Worm (Caenorhabditis elegans): ENCODE measurements around the gene klp-11.
A peak's percentile ranks its signal among the peaks of the same experiment; 100 is the strongest.

Gene klp-11

DNA sequence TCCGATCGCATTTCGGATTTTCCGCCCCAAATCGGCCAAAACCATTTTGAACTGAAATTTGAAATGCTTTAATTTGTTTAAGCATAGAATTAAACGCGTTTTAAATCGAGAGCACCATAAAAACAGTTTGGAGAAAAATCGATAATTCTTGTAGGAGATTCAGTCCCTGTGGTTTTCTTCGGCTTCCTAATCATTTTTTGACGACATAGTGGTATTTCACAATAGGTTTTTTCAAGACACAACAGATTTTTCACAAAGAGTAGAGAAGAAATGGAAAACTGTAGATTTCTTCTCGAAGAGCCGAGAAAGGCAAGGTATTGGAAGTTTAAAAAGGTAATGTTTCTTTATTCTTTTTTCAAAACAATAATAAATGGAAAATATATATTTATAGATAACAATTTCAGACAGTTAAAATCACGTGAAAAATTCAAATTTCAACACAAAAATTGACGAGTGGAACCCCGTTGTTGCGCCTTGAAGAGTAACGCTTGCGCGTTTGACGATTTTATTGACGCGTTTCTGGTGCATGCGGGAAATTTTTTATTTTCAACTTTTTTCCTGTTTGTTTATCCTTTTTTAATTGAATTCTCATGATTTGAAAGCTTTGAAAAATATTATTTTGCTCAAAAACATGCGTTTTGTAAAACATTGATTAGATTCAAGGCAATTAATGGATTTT, 18.1 kb downstream of the klp-11 start, which contains the start of gene F21D5.7 (continued):
- TF ChIP-seq elt-3 (tag; optimal IDR thresholded peaks at IDR 0.05), result peak in 2 of 6 experiments; percentile 66 to 77
- no peak for TF ChIP-seq aly-2 (tag; optimal IDR thresholded peaks at IDR 0.05)
- TF ChIP-seq mdl-1 (tag; optimal IDR thresholded peaks at IDR 0.05), result peak in 1 of 2 experiments; percentile 79
- peak; percentile 81 for TF ChIP-seq elt-2 (tag; optimal IDR thresholded peaks at IDR 0.05)
- peak; percentile 89 for TF ChIP-seq nhr-85 (tag)
- no peak for TF ChIP-seq ces-1 (GFP tag; optimal IDR thresholded peaks at IDR 0.05)
- TF ChIP-seq C34B4.2 (tag; optimal IDR thresholded peaks at IDR 0.05), result no peak
- peak; percentile 84 for TF ChIP-seq xbp-1 (tag; optimal IDR thresholded peaks at IDR 0.05)
- TF ChIP-seq egl-13 (tag; optimal IDR thresholded peaks at IDR 0.05), result peak; percentile 66
- peak; percentile 33 for TF ChIP-seq ztf-4 (tag; optimal IDR thresholded peaks at IDR 0.05)

DNA sequence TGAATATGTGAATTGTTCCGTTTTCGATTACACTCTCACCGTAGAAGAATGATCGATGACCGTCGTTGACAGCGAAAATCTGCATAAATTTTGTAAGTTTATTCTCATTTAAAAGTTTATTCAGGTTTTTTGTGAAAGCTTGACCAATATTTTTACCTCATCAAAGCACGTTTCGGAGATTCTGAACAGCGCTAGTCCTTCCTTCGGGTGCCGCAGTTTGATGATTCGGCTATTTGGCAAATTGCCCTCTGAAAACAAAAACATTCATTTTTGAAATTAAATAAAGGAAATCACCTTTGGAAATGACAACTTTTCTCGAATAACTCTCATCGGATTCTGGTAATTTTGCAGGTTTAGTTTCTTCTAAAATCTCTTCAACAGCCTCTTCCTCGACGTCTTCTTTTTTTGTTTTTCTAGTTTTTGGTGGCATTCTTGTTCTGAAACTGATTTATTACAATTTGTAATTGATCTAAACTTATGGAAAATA, 20.9 kb downstream of the klp-11 start, which contains the start of gene F21D5.6:
Gene F21D5.6, minus strand, starts transcription at position 437 of the 487 bp plus-strand sequence.
- no peak for TF ChIP-seq pax-3 (tag; optimal IDR thresholded peaks at IDR 0.05)
- TF ChIP-seq nhr-77 (tag; optimal IDR thresholded peaks at IDR 0.05), result no peak
- no peak for TF ChIP-seq mdl-1 (tag; optimal IDR thresholded peaks at IDR 0.05)

DNA sequence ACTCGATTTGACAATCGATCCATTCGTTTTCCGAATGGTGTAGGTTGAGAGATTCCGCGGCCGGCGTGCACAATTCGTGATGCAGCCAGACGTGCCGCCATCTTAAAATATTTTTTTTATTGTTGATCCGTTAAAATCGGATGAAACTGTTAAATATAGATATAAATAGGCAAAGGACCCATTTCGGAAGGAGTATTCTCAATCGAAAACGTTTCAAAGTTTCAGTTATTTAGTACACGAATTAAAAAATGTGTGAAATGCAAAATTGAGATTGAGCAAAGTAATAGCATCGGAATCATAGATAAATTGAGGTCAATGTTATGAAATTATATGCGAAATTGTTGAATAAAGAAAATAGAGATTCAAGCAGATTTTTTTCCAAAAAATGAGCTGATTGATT, 21.9 kb downstream of the klp-11 start, which contains the start of gene mrps-33:
Gene mrps-33, minus strand, starts transcription at position 101 of the 400 bp plus-strand sequence.
- TF ChIP-seq C16A3.4 (tag; optimal IDR thresholded peaks at IDR 0.05) (no peak), lin-14 (GFP tag; optimal IDR thresholded peaks at IDR 0.05) (no peak), sox-4 (tag; optimal IDR thresholded peaks at IDR 0.05) (no peak), nhr-85 (tag) (no peak), zip-4 (GFP tag; optimal IDR thresholded peaks at IDR 0.05) (no peak), nhr-237 (tag; optimal IDR thresholded peaks at IDR 0.05) (no peak), irx-1 (tag; optimal IDR thresholded peaks at IDR 0.05) (no peak), lir-3 (tag; optimal IDR thresholded peaks at IDR 0.05; ENCODE audit: poor library complexity) (no peak), nhr-90 (tag; optimal IDR thresholded peaks at IDR 0.05; ENCODE audit: poor library complexity) (no peak)

DNA sequence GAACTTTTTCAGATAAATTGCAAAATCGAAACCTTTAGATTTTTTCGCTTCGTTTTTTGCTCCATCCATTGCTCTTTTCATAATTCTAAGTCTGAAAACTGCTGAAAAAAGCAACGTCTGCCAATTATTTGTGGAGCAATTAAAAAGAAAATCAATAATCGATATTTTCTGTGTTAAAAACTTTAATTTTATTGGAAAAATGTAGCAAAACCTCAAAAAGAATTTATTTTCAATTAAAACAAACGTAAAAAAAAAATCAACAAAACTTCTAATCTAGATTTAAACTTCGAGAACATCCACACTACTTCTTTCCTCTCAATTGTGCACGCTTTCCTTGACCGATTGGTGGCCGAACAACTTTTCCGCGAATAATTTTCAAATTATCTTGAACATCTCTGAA, 22.6 kb downstream of the klp-11 start, which contains the start of gene F21D5.5:
Gene F21D5.5, minus strand, starts transcription at position 101 of the 400 bp plus-strand sequence.
- TF ChIP-seq ces-1 (GFP tag; optimal IDR thresholded peaks at IDR 0.05) (no peak), C04F5.9 (tag; optimal IDR thresholded peaks at IDR 0.05) (no peak), lsy-2 (tag; optimal IDR thresholded peaks at IDR 0.05) (no peak), C16A3.4 (tag; optimal IDR thresholded peaks at IDR 0.05) (no peak)

DNA sequence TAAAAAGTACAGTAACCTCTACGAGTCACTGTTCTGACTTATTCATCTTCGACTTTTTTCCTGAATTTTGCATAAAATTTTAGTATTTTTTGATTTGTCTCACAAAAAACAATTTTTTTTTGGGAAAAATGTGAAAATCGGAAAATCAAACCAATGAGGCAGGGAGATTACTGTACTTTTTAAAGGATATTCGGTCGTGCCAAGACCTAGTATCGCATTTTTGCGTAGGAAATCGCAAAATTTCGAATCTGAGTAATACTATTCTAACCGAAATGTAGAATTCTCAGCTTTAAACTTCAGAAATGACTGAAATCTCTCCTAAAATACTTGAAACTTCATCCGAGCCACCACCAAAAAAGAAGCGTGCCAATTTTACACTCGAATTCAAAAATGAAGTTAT, 24.1 kb downstream of the klp-11 start, which contains the start of gene F21D5.4:
Gene F21D5.4, plus strand, starts transcription at position 301 of the 400 bp plus-strand sequence.
- no peak for TF ChIP-seq fkh-10 (GFP tag; optimal IDR thresholded peaks at IDR 0.05)
- TF ChIP-seq nhr-19 (GFP tag; conservative IDR thresholded peaks at IDR 0.05), result no peak
- TF ChIP-seq efl-1 (optimal IDR thresholded peaks at IDR 0.05), result no peak
- TF ChIP-seq efl-1 (GFP tag; optimal IDR thresholded peaks at IDR 0.05 in 1 of 2), result peak in 1 of 2 experiments; percentile 45
- no peak for TF ChIP-seq unc-130 (tag; optimal IDR thresholded peaks at IDR 0.05)
- no peak for TF ChIP-seq sptf-1 (tag; optimal IDR thresholded peaks at IDR 0.05)

DNA sequence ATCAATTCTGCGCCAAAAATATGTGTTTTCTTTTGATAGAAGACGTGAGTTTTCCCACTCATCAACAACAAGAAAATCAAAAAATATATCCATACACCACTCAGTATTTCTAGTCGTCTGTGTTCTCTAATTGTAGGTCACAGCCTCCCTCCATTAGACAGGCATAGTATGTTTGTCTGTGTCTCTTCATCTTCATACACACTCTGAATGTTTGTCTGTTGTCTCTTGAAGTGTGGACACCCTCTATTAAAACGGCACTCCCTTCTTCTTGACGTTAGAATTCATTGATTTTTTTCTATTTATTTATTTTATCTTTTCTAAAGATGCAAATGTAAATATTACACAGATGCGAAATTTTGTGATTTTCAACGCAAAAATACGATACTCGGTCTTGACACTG, 24.5 kb downstream of the klp-11 start:
- peak; percentile 17 to 21 for TF ChIP-seq lin-35 (GFP tag; optimal IDR thresholded peaks at IDR 0.05)
- TF ChIP-seq ceh-82 (tag; optimal IDR thresholded peaks at IDR 0.05), result no peak
- peak; percentile 4 for TF ChIP-seq swsn-7 (tag; optimal IDR thresholded peaks at IDR 0.05)
- peak; percentile 25 to 38 for TF ChIP-seq efl-1 (optimal IDR thresholded peaks at IDR 0.05)
- TF ChIP-seq efl-1 (GFP tag; optimal IDR thresholded peaks at IDR 0.05 in 1 of 2), result no peak
- no peak for TF ChIP-seq irx-1 (tag; optimal IDR thresholded peaks at IDR 0.05)
- TF ChIP-seq lsy-2 (tag; optimal IDR thresholded peaks at IDR 0.05), result peak in 1 of 2 experiments; percentile 31
- peak; percentile 72 for TF ChIP-seq nhr-85 (tag)
